Fruit fly (Drosophila melanogaster) whole organism, embryonic: ENCODE measurements around the gene VhaM9.7-b.

Source experiments
- Ada2b ChIP-seq: fragments of 200-800 bp; sonication (Bioruptor generic); IDR thresholded peaks from 2 replicates; pipeline ENCODE4 v1.3.6; 2022; ENCODE audit warnings: missing biosample characterization, missing genetic modification characterization
- B-H2 ChIP-seq: fragments of 200-800 bp; sonication (Bioruptor generic); optimal IDR thresholded peaks from 2 replicates; lab custom pipeline; 2018; ENCODE audit warnings: missing biosample characterization, mild to moderate bottlenecking, missing genetic modification characterization
- BEAF-32 ChIP-seq: fragments of 200-800 bp; sonication (Bioruptor generic); optimal IDR thresholded peaks from 3 replicates; lab custom pipeline; 2017; ENCODE audit warnings: missing biosample characterization, missing genetic modification characterization, mild to moderate bottlenecking, moderate library complexity, missing genetic modification reagents
- Bdp1 ChIP-seq: fragments of 200-800 bp; sonication (Bioruptor generic); optimal IDR thresholded peaks from 3 replicates; lab custom pipeline; 2016; ENCODE audit warnings: missing biosample characterization, missing genetic modification characterization
- Bteb2 ChIP-seq: fragments of 200-800 bp; sonication (Bioruptor generic); optimal IDR thresholded peaks from 2 replicates; lab custom pipeline; 2016; ENCODE audit warnings: missing biosample characterization, missing genetic modification characterization
- CG10654 ChIP-seq: fragments of 200-800 bp; sonication (Bioruptor generic); optimal IDR thresholded peaks from 2 replicates; lab custom pipeline; 2016; ENCODE audit warnings: missing biosample characterization, missing genetic modification characterization
- CG12236 ChIP-seq: fragments of 200-800 bp; sonication (Bioruptor generic); optimal IDR thresholded peaks from 2 replicates; lab custom pipeline; 2016; ENCODE audit warnings: missing biosample characterization, missing genetic modification characterization
- CG13424 ChIP-seq: fragments of 200-800 bp; sonication (Bioruptor generic); optimal IDR thresholded peaks from 2 replicates; lab custom pipeline; 2019; ENCODE audit warnings: missing biosample characterization, mild to moderate bottlenecking, missing genetic modification characterization, moderate library complexity
- CG14667 ChIP-seq: fragments of 200-800 bp; sonication (Bioruptor generic); IDR thresholded peaks from 2 replicates; pipeline ENCODE4 v1.3.6; 2022; ENCODE audit warnings: missing biosample characterization, missing genetic modification characterization
- CG14965 ChIP-seq: fragments of 200-800 bp; sonication (Bioruptor generic); optimal IDR thresholded peaks from 2 replicates; lab custom pipeline; 2016; ENCODE audit warnings: missing biosample characterization, missing genetic modification characterization, borderline replicate concordance
- CG1603 ChIP-seq: fragments of 200-800 bp; sonication (Bioruptor generic); optimal IDR thresholded peaks from 2 replicates; lab custom pipeline; 2019; ENCODE audit warnings: missing biosample characterization, mild to moderate bottlenecking, missing genetic modification characterization, moderate library complexity
- CG16813 ChIP-seq: fragments of 200-800 bp; sonication (Bioruptor generic); IDR thresholded peaks from 3 replicates; pipeline ENCODE4 v1.3.6; 2022; ENCODE audit warnings: missing biosample characterization, missing genetic modification characterization; ENCODE audit not compliant: partially characterized antibody
- CG2202 ChIP-seq: fragments of 200-800 bp; sonication (Bioruptor generic); optimal IDR thresholded peaks from 2 replicates; lab custom pipeline; 2018; ENCODE audit warnings: missing biosample characterization, mild to moderate bottlenecking, missing genetic modification characterization
- CG34422 ChIP-seq: fragments of 200-800 bp; sonication (Bioruptor generic); IDR thresholded peaks from 3 replicates; pipeline ENCODE4 v1.3.6; 2022; ENCODE audit warnings: missing biosample characterization, missing genetic modification characterization
- CG3726 ChIP-seq: fragments of 200-800 bp; sonication (Bioruptor generic); IDR thresholded peaks from 3 replicates; pipeline ENCODE4, ENCODE4 v1.3.6; 2022; ENCODE audit warnings: missing biosample characterization, missing genetic modification characterization
- CG4282 ChIP-seq: fragments of 200-800 bp; sonication (Bioruptor generic); optimal IDR thresholded peaks from 2 replicates; lab custom pipeline; 2016; ENCODE audit warnings: missing biosample characterization, missing genetic modification characterization
- CG6765 ChIP-seq: fragments of 200-800 bp; sonication (Bioruptor generic); optimal IDR thresholded peaks from 3 replicates; lab custom pipeline; 2017; ENCODE audit warnings: missing biosample characterization, mild to moderate bottlenecking, missing genetic modification characterization
- CG8089 ChIP-seq: fragments of 200-800 bp; sonication (Bioruptor generic); optimal IDR thresholded peaks from 3 replicates; lab custom pipeline; 2016; ENCODE audit warnings: missing biosample characterization, missing genetic modification characterization
- CG8359 ChIP-seq: fragments of 200-800 bp; sonication (Bioruptor generic); optimal IDR thresholded peaks from 2 replicates; lab custom pipeline; 2017; ENCODE audit warnings: missing biosample characterization, mild to moderate bottlenecking, missing genetic modification characterization, borderline replicate concordance
- CHES-1-like ChIP-seq: fragments of 200-800 bp; sonication (Bioruptor generic); optimal IDR thresholded peaks from 2 replicates; lab custom pipeline; 2016; ENCODE audit warnings: missing biosample characterization, missing genetic modification characterization
- Dbx ChIP-seq: fragments of 200-800 bp; sonication (Bioruptor generic); IDR thresholded peaks from 3 replicates; pipeline ENCODE4 v1.3.6; 2022; ENCODE audit warnings: missing biosample characterization, missing genetic modification characterization
- E2f1 ChIP-seq: fragments of 200-800 bp; sonication (Bioruptor generic); IDR thresholded peaks from 2 replicates; pipeline ENCODE4 v1.3.6; 2022; ENCODE audit warnings: missing biosample characterization, missing genetic modification characterization
- HHEX ChIP-seq: fragments of 200-800 bp; sonication (Bioruptor generic); optimal IDR thresholded peaks from 3 replicates; lab custom pipeline; 2017; ENCODE audit warnings: missing biosample characterization, mild to moderate bottlenecking, missing genetic modification characterization, missing genetic modification reagents
- HmgZ ChIP-seq: fragments of 200-800 bp; sonication (Bioruptor generic); optimal IDR thresholded peaks from 2 replicates; lab custom pipeline; 2018; ENCODE audit warnings: missing biosample characterization, mild to moderate bottlenecking, missing genetic modification characterization
- MBD-R2 ChIP-seq: fragments of 200-800 bp; sonication (Bioruptor generic); IDR thresholded peaks from 2 replicates; pipeline ENCODE4 v1.3.6; 2022; ENCODE audit warnings: missing biosample characterization, missing genetic modification characterization
- NC2α ChIP-seq: fragments of 200-800 bp; sonication (Bioruptor generic); optimal IDR thresholded peaks from 2 replicates; lab custom pipeline; 2016; ENCODE audit warnings: missing biosample characterization, missing genetic modification characterization
- NFAT ChIP-seq: fragments of 200-800 bp; sonication (Bioruptor generic); IDR thresholded peaks from 2 replicates; pipeline ENCODE4 v1.3.6; 2022; ENCODE audit warnings: missing biosample characterization, missing genetic modification characterization
- NK7.1 ChIP-seq: fragments of 200-800 bp; sonication (Bioruptor generic); optimal IDR thresholded peaks from 3 replicates; lab custom pipeline; 2016; ENCODE audit warnings: missing biosample characterization, missing genetic modification characterization
- aop ChIP-seq: fragments of 200-800 bp; sonication (Bioruptor generic); IDR thresholded peaks from 2 replicates; pipeline ENCODE4 v1.3.6; 2022; ENCODE audit warnings: missing biosample characterization, missing genetic modification characterization
- ato ChIP-seq: fragments of 200-800 bp; sonication (Bioruptor generic); IDR thresholded peaks from 2 replicates; pipeline ENCODE4 v1.3.6; 2022; ENCODE audit warnings: missing biosample characterization, missing genetic modification characterization; ENCODE audit not compliant: partially characterized antibody
- bigmax ChIP-seq: fragments of 200-800 bp; sonication (Bioruptor generic); optimal IDR thresholded peaks from 2 replicates; lab custom pipeline; 2018; ENCODE audit warnings: missing biosample characterization, mild to moderate bottlenecking, missing genetic modification characterization
- cas ChIP-seq: fragments of 200-800 bp; sonication (Bioruptor generic); IDR thresholded peaks from 2 replicates; pipeline ENCODE4 v1.3.6; 2022; ENCODE audit warnings: missing biosample characterization, missing genetic modification characterization
- corto ChIP-seq: fragments of 200-800 bp; sonication (Bioruptor generic); optimal IDR thresholded peaks from 2 replicates; lab custom pipeline; 2016; ENCODE audit warnings: missing biosample characterization, mild to moderate bottlenecking, missing genetic modification characterization, moderate library complexity
- danr ChIP-seq: fragments of 200-800 bp; sonication (Bioruptor generic); IDR thresholded peaks from 2 replicates; pipeline ENCODE4 v1.3.6; 2022; ENCODE audit warnings: missing biosample characterization, missing genetic modification characterization
- dmrt11E ChIP-seq: fragments of 200-800 bp; sonication (Bioruptor generic); optimal IDR thresholded peaks from 3 replicates; lab custom pipeline; 2018; ENCODE audit warnings: missing biosample characterization, mild to moderate bottlenecking, missing genetic modification characterization, moderate library complexity
- dmrt99B ChIP-seq: fragments of 200-800 bp; sonication (Bioruptor generic); optimal IDR thresholded peaks from 2 replicates; lab custom pipeline; 2018; ENCODE audit warnings: missing biosample characterization, mild to moderate bottlenecking, missing genetic modification characterization, moderate library complexity
- eve ChIP-seq, 2 experiments: fragments of >200 bp; optimal IDR thresholded peaks; 2 replicates each; lab custom pipeline; 2017; ENCODE audit warnings: missing biosample characterization in 2 of 2, missing genetic modification characterization in 2 of 2
- fd3F ChIP-seq: fragments of 200-800 bp; sonication (Bioruptor generic); optimal IDR thresholded peaks from 2 replicates; lab custom pipeline; 2018; ENCODE audit warnings: missing biosample characterization, mild to moderate bottlenecking, missing genetic modification characterization, moderate library complexity
- ftz-f1 ChIP-seq: fragments of 200-800 bp; sonication (Bioruptor generic); optimal IDR thresholded peaks from 2 replicates; lab custom pipeline; 2016; ENCODE audit warnings: missing biosample characterization, missing genetic modification characterization
- gcm ChIP-seq: fragments of 200-800 bp; sonication (Bioruptor generic); optimal IDR thresholded peaks from 2 replicates; lab custom pipeline; 2019; ENCODE audit warnings: missing biosample characterization, mild to moderate bottlenecking, missing genetic modification characterization, moderate library complexity
- gt ChIP-seq: fragments of 200-800 bp; sonication (Bioruptor generic); IDR thresholded peaks from 2 replicates; pipeline ENCODE4 v1.3.6; 2022; ENCODE audit warnings: missing biosample characterization, missing genetic modification characterization
- lov ChIP-seq, 2 experiments: fragments of 200-800 bp in 1 of 2; fragments of >200 bp in 1 of 2; sonication (Bioruptor generic) in 1 of 2; IDR thresholded peaks in 1 of 2; optimal IDR thresholded peaks in 1 of 2; 2 replicates in 1 of 2; 3 replicates in 1 of 2; pipeline versions ENCODE4 v1.3.6 to Lab custom; 2017 to 2022; ENCODE audit warnings: missing biosample characterization in 1 of 2, missing genetic modification characterization in 1 of 2
- pnt ChIP-seq: fragments of 200-800 bp; sonication (Bioruptor generic); optimal IDR thresholded peaks from 3 replicates; lab custom pipeline; 2016; ENCODE audit warnings: missing biosample characterization, missing genetic modification characterization
- pzg ChIP-seq: fragments of 200-800 bp; sonication (Bioruptor generic); optimal IDR thresholded peaks from 3 replicates; lab custom pipeline; 2018; ENCODE audit warnings: missing biosample characterization, mild to moderate bottlenecking, missing genetic modification characterization, moderate library complexity
- sd ChIP-seq: fragments of 200-800 bp; sonication (Bioruptor generic); optimal IDR thresholded peaks from 3 replicates; lab custom pipeline; 2018; ENCODE audit warnings: missing biosample characterization, mild to moderate bottlenecking, missing genetic modification characterization, moderate library complexity
- so ChIP-seq: fragments of 200-800 bp; sonication (Bioruptor generic); IDR thresholded peaks from 3 replicates; pipeline ENCODE4 v1.3.6; 2022; ENCODE audit warnings: missing biosample characterization, missing genetic modification characterization
- tgo ChIP-seq: fragments of 200-800 bp; sonication (Bioruptor generic); IDR thresholded peaks from 3 replicates; pipeline ENCODE4 v1.3.6; 2022; ENCODE audit warnings: missing biosample characterization, missing genetic modification characterization
- zen ChIP-seq: fragments of 200-800 bp; sonication (Bioruptor generic); optimal IDR thresholded peaks from 3 replicates; lab custom pipeline; 2018; ENCODE audit warnings: missing biosample characterization, mild to moderate bottlenecking, missing genetic modification characterization, moderate library complexity

VhaM9.7-b gene

dm6 chr3L:21539245-21540196 lies at the start of gene VhaM9.7-b, which contains the start of gene COX8 (continued):
- peak; percentile 32 for TF ChIP-seq fd3F (GFP tag; lab: Kevin White, UChicago)
- TF ChIP-seq so (GFP tag; lab: Robert Waterston, UW), result no peak
- peak; percentile 66 for TF ChIP-seq CG34422 (GFP tag; lab: Robert Waterston, UW)
- peak; percentile 93 for TF ChIP-seq BEAF-32 (GFP tag; lab: Kevin White, UChicago)
- peak; percentile 88 for TF ChIP-seq bigmax
- TF ChIP-seq CG14965, result no peak
- no peak for TF ChIP-seq lov (optimal IDR thresholded peaks at IDR 0.05; lab: Kevin White, UChicago)
- TF ChIP-seq lov (GFP tag; IDR thresholded peaks at IDR 0.05; lab: Robert Waterston, UW), result 0 out of 3 replicates have a peak, but pooled peaks have one; percentile 8
- TF ChIP-seq CG6765, result no peak
- peak; percentile 55 for TF ChIP-seq zen
- TF ChIP-seq cas, result no peak
- peak; percentile 58; the same call in 2 of the 3 replicates for TF ChIP-seq tgo (GFP tag; lab: Robert Waterston, UW)
- TF ChIP-seq pzg (GFP tag; lab: Kevin White, UChicago), result peak; percentile 67
- peak; percentile 15 for TF ChIP-seq CG4282 (GFP tag; lab: Kevin White, UChicago)
- TF ChIP-seq aop (GFP tag; lab: Robert Waterston, UW), result peak; percentile 11; the same call in 1 of the 2 replicates
- no peak for TF ChIP-seq dmrt99B (tag; lab: Kevin White, UChicago)
- TF ChIP-seq NC2α (GFP tag; lab: Kevin White, UChicago), result no peak
- no peak for TF ChIP-seq CG3726 (GFP tag; lab: Robert Waterston, UW)
- TF ChIP-seq CG12236 (GFP tag; lab: Kevin White, UChicago), result no peak
- peak; percentile 80 for TF ChIP-seq CG16813 (GFP tag; lab: Robert Waterston, UW)
- TF ChIP-seq E2f1, result peak; percentile 41
- TF ChIP-seq CG8359, result no peak
- peak; percentile 58 for TF ChIP-seq dmrt11E (tag; lab: Kevin White, UChicago)
- TF ChIP-seq CG2202 (tag; lab: Kevin White, UChicago), result no peak
- peak; percentile 48; the same call in 1 of the 2 replicates for TF ChIP-seq ato
- peak; percentile 48 for TF ChIP-seq CHES-1-like
- no peak for TF ChIP-seq sd (tag; lab: Kevin White, UChicago)
- peak; percentile 59 for TF ChIP-seq pnt (GFP tag; lab: Kevin White, UChicago)
- no peak for TF ChIP-seq danr
- 0 out of 3 replicates have a peak, but pooled peaks have one; percentile 48 for TF ChIP-seq Dbx (GFP tag; lab: Robert Waterston, UW)
- peak; percentile 70 for TF ChIP-seq CG13424 (tag; lab: Kevin White, UChicago)
- TF ChIP-seq Ada2b (GFP tag; lab: Robert Waterston, UW), result no peak
- TF ChIP-seq MBD-R2 (GFP tag; lab: Robert Waterston, UW), result peak; percentile 76
- no peak for TF ChIP-seq ftz-f1 (GFP tag; lab: Kevin White, UChicago)
- no peak for TF ChIP-seq NK7.1 (GFP tag; lab: Kevin White, UChicago)
- no peak for TF ChIP-seq Bdp1 (GFP tag; lab: Kevin White, UChicago)
- no peak for TF ChIP-seq eve (GFP tag; optimal IDR thresholded peaks at IDR 0.05; lab: Kevin White, UChicago)
- TF ChIP-seq HHEX (GFP tag; lab: Kevin White, UChicago), result no peak
- TF ChIP-seq CG8089, result peak; percentile 35
- peak; percentile 67 for TF ChIP-seq B-H2
- peak; percentile 48 for TF ChIP-seq CG10654 (GFP tag; lab: Kevin White, UChicago)
- TF ChIP-seq gcm, result no peak
- TF ChIP-seq CG1603 (tag; lab: Kevin White, UChicago), result peak; percentile 59
- TF ChIP-seq HmgZ (tag; lab: Kevin White, UChicago), result peak; percentile 63
- no peak; the same call in 1 of the 2 replicates for TF ChIP-seq NFAT
- no peak for TF ChIP-seq Bteb2
- TF ChIP-seq CG14667, result no peak
- TF ChIP-seq gt (GFP tag; lab: Robert Waterston, UW), result no peak
- no peak for TF ChIP-seq corto (GFP tag; lab: Kevin White, UChicago)
